Worm (Caenorhabditis elegans): ENCODE data around the gene sec-15.

Gene sec-15

DNA sequence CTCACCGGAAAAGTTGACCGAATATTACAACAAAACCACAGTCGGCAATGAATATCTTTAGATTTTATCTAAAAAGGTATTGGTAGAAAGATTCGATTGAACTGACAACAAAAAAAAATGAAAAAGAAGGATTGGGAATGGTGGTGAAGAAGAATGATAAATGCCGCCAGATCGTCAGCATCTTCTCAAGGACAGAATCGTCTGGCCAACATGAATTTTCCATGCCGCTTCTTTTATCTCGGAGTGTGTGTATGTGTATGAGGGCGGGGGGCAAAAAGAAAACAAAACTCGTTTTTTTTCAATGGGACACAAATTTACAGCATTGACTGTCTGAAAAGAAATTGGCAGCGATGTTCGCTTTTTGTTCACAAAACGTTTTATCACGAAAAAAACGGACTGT, 40.4 kb upstream of the sec-15 start:
- TF ChIP-seq lin-14 (GFP tag; optimal IDR thresholded peaks at IDR 0.05) (peak; percentile 48), sup-37 (GFP tag; optimal IDR thresholded peaks at IDR 0.05) (no peak), mep-1 (tag; optimal IDR thresholded peaks at IDR 0.05) (peak; percentile 27), nhr-85 (tag) (peak; percentile 28), grh-1 (GFP tag; IDR thresholded peaks at IDR 0.05) (0 out of 2 replicates have a peak, but pooled peaks have one; percentile 17), blmp-1 (tag; optimal IDR thresholded peaks at IDR 0.05) (peak; percentile 53)

DNA sequence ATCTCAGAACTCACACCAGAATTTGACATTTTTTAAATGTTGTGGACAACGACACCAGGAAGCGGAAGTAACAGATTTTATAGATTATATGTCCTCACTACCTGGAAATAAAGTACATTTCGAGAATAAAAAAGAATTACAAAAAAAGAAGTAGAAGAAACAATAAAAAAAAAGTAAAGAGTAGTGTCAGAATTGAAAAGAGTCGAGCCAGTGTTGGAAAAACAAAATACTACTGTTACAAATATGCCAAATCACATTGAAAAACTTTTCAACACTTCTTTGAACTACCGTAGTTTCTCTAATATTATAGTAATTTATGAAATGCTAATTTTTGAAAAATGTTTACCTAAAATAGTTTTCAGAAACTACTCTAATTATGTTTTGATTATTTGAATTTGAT, 39.2 kb upstream of the sec-15 start, which contains the start of gene C06E2.1:
Gene C06E2.1 (minus strand): TSS at position 101 of the 400 bp plus-strand sequence.
- TF ChIP-seq fkh-8 (tag; optimal IDR thresholded peaks at IDR 0.05) (peak; percentile 71), nhr-71 (tag; optimal IDR thresholded peaks at IDR 0.05) (no peak)

- TF ChIP-seq fkh-4 (tag; optimal IDR thresholded peaks at IDR 0.05; ENCODE audit: borderline replicate concordance) (no peak), C34B4.2 (tag; optimal IDR thresholded peaks at IDR 0.05) (no peak), nhr-237 (tag; optimal IDR thresholded peaks at IDR 0.05) (no peak), snu-23 (GFP tag; optimal IDR thresholded peaks at IDR 0.05) (no peak), unc-86 (tag; optimal IDR thresholded peaks at IDR 0.05) (peak; percentile 13), dsc-1 (tag; optimal IDR thresholded peaks at IDR 0.05) (no peak), sptf-1 (tag; optimal IDR thresholded peaks at IDR 0.05) (no peak), ceh-63 (GFP tag; optimal IDR thresholded peaks at IDR 0.05) (no peak), fkh-8 (tag; optimal IDR thresholded peaks at IDR 0.05) (peak; percentile 67), pag-3 (tag; optimal IDR thresholded peaks at IDR 0.05; ENCODE audit: borderline replicate concordance, insufficient read depth) (no peak), rnt-1 (tag; optimal IDR thresholded peaks at IDR 0.05) (no peak), ztf-4 (tag; optimal IDR thresholded peaks at IDR 0.05) (no peak), sup-37 (GFP tag; optimal IDR thresholded peaks at IDR 0.05) (no peak), nhr-28 (tag; optimal IDR thresholded peaks at IDR 0.05) (no peak), lin-14 (GFP tag; optimal IDR thresholded peaks at IDR 0.05) (peak; percentile 77), dpl-1 (GFP tag; optimal IDR thresholded peaks at IDR 0.05) (peak in 1 of 3 experiments; percentile 47), jun-1 (tag; optimal IDR thresholded peaks at IDR 0.05) (no peak), efl-1 (optimal IDR thresholded peaks at IDR 0.05) (peak in 1 of 2 experiments; percentile 23), efl-1 (GFP tag; optimal IDR thresholded peaks at IDR 0.05 in 1 of 2) (no peak), lir-3 (tag; optimal IDR thresholded peaks at IDR 0.05; ENCODE audit: poor library complexity) (no peak), unc-30 (tag; optimal IDR thresholded peaks at IDR 0.05) (no peak), egl-27 (tag; optimal IDR thresholded peaks at IDR 0.05) (no peak), nhr-11 (tag; optimal IDR thresholded peaks at IDR 0.05) (no peak), grh-1 (GFP tag; IDR thresholded peaks at IDR 0.05) (no peak), isw-1 (GFP tag; IDR thresholded peaks at IDR 0.05) (no peak), skn-1 (tag; optimal IDR thresholded peaks at IDR 0.05) (no peak), aha-1 (tag; optimal IDR thresholded peaks at IDR 0.05) (no peak), nhr-71 (tag; optimal IDR thresholded peaks at IDR 0.05) (peak; percentile 10), ztf-11 (tag; optimal IDR thresholded peaks at IDR 0.05) (no peak), nhr-19 (GFP tag; conservative IDR thresholded peaks at IDR 0.05) (no peak), alr-1 (tag; optimal IDR thresholded peaks at IDR 0.05; ENCODE audit: borderline replicate concordance) (no peak), efl-3 (GFP tag; optimal IDR thresholded peaks at IDR 0.05) (no peak), unc-98 (GFP tag; IDR thresholded peaks at IDR 0.05) (no peak), lin-35 (GFP tag; optimal IDR thresholded peaks at IDR 0.05) (peak in 1 of 2 experiments; percentile 20), fkh-10 (GFP tag; optimal IDR thresholded peaks at IDR 0.05) (peak; percentile 10), nhr-85 (tag) (no peak), pqm-1 (tag; optimal IDR thresholded peaks at IDR 0.05) (no peak), unc-62 (GFP tag; optimal IDR thresholded peaks at IDR 0.05) (no peak), ets-5 (GFP tag; IDR thresholded peaks at IDR 0.05) (no peak), ceh-82 (tag; optimal IDR thresholded peaks at IDR 0.05) (peak in 1 of 3 experiments; percentile 21), sox-4 (tag; optimal IDR thresholded peaks at IDR 0.05) (peak; percentile 2)
These were observed 33.7 kb upstream of the sec-15 start, which contains the start of the genes ubc-22 and ubc-21 for ce11 chrX:8869112-8869675. ubc-22 (minus strand) TSS chrX:8869162. ubc-21 (plus strand) TSS chrX:8869625.

Data from whole organism, L1 larva.